Fruit fly (Drosophila melanogaster): ENCODE data around the gene CG42544.

Gene CG42544

dm6 chr3R:7346445-7346844 lies 42.1 kb downstream of the CG42544 start, which contains the start of gene nxf4 (continued):
- TF ChIP-seq CG9727 (GFP tag; optimal IDR thresholded peaks at IDR 0.05): peak; percentile 52
- TF ChIP-seq repo (GFP tag; optimal IDR thresholded peaks at IDR 0.05): peak; percentile 65
- peak; percentile 81 to 86 for TF ChIP-seq dpn (GFP tag; optimal IDR thresholded peaks at IDR 0.05)
- TF ChIP-seq ttk (GFP tag; IDR thresholded peaks at IDR 0.05): peak; percentile 59; the same call in 1 of the 2 replicates
- TF ChIP-seq BtbVII (GFP tag; optimal IDR thresholded peaks at IDR 0.05): peak; percentile 27
- TF ChIP-seq CG32772 (GFP tag; IDR thresholded peaks at IDR 0.05): peak; percentile 62
- TF ChIP-seq CG8478 (optimal IDR thresholded peaks at IDR 0.05): peak; percentile 72
- TF ChIP-seq Nf-YA (GFP tag; IDR thresholded peaks at IDR 0.05): peak; percentile 56
- TF ChIP-seq CG8281 (tag; optimal IDR thresholded peaks at IDR 0.05): no peak
- no peak for TF ChIP-seq CG10274 (GFP tag; optimal IDR thresholded peaks at IDR 0.05)
- TF ChIP-seq CG14667 (GFP tag; IDR thresholded peaks at IDR 0.05): peak; percentile 49
- TF ChIP-seq chn (GFP tag; optimal IDR thresholded peaks at IDR 0.05): peak; percentile 82
- peak; percentile 81 for TF ChIP-seq lmd (GFP tag; IDR thresholded peaks at IDR 0.05)
- peak; percentile 73 for TF ChIP-seq CG17802 (tag; optimal IDR thresholded peaks at IDR 0.05)
- peak; percentile 68 for TF ChIP-seq CG11504 (tag; optimal IDR thresholded peaks at IDR 0.05)
- TF ChIP-seq jigr1 (GFP tag; IDR thresholded peaks at IDR 0.05): 0 out of 3 replicates have a peak, but pooled peaks have one; percentile 12
- TF ChIP-seq HLHmδ (GFP tag; optimal IDR thresholded peaks at IDR 0.05): no peak
- no peak for TF ChIP-seq CG3995 (GFP tag; optimal IDR thresholded peaks at IDR 0.05)
- TF ChIP-seq lilli (GFP tag; optimal IDR thresholded peaks at IDR 0.05): peak; percentile 78
- peak; percentile 52; the same call in 1 of the 3 replicates for TF ChIP-seq otp (GFP tag; IDR thresholded peaks at IDR 0.05)
- TF ChIP-seq yki (optimal IDR thresholded peaks at IDR 0.05): no peak
- peak in 1 of 2 experiments; percentile 19 for TF ChIP-seq crp (GFP tag; optimal IDR thresholded peaks at IDR 0.05)
- TF ChIP-seq crc (GFP tag; optimal IDR thresholded peaks at IDR 0.05): peak; percentile 51
- peak; percentile 22 for TF ChIP-seq Jarid2 (GFP tag; optimal IDR thresholded peaks at IDR 0.05)
- no peak for TF ChIP-seq toy (GFP tag; IDR thresholded peaks at IDR 0.05)
- TF ChIP-seq eve (GFP tag; optimal IDR thresholded peaks at IDR 0.05): peak in 1 of 2 experiments; percentile 54
- TF ChIP-seq Nf-YB (GFP tag; optimal IDR thresholded peaks at IDR 0.05): peak; percentile 17
- TF ChIP-seq CG1647 (GFP tag; optimal IDR thresholded peaks at IDR 0.05): peak; percentile 62
- TF ChIP-seq Dip2 (GFP tag; IDR thresholded peaks at IDR 0.05): peak; percentile 96
- TF ChIP-seq insv (GFP tag; optimal IDR thresholded peaks at IDR 0.05): peak in 1 of 2 experiments; percentile 64
- TF ChIP-seq TFAM (GFP tag; optimal IDR thresholded peaks at IDR 0.05): no peak
- peak; percentile 2 for TF ChIP-seq CG2875 (GFP tag; optimal IDR thresholded peaks at IDR 0.05)
- TF ChIP-seq CG7839 (tag; optimal IDR thresholded peaks at IDR 0.05): peak; percentile 69
- peak; percentile 64 for TF ChIP-seq jing (GFP tag; optimal IDR thresholded peaks at IDR 0.05)
- peak; percentile 69 for TF ChIP-seq CG30431 (GFP tag; optimal IDR thresholded peaks at IDR 0.05)
- TF ChIP-seq run (tag; optimal IDR thresholded peaks at IDR 0.05): no peak
- peak; percentile 28 for TF ChIP-seq CG7556 (GFP tag; optimal IDR thresholded peaks at IDR 0.05)
- TF ChIP-seq Aef1 (GFP tag; IDR thresholded peaks at IDR 0.05): peak; percentile 73
- no peak for TF ChIP-seq unc-4 (GFP tag; IDR thresholded peaks at IDR 0.05; ENCODE audit: partially characterized antibody)
- TF ChIP-seq sima (GFP tag; optimal IDR thresholded peaks at IDR 0.05): peak; percentile 61
- TF ChIP-seq CG6765 (GFP tag; optimal IDR thresholded peaks at IDR 0.05): no peak
- peak; percentile 79 for TF ChIP-seq NFAT (GFP tag; IDR thresholded peaks at IDR 0.05)
- TF ChIP-seq CG16813 (GFP tag; IDR thresholded peaks at IDR 0.05; ENCODE audit: partially characterized antibody): peak; percentile 49; the same call in 1 of the 3 replicates
- TF ChIP-seq CG14710 (tag; optimal IDR thresholded peaks at IDR 0.05): peak; percentile 62
- peak; percentile 48 for TF ChIP-seq CG11398 (GFP tag; optimal IDR thresholded peaks at IDR 0.05)
- TF ChIP-seq CG6854 (GFP tag; optimal IDR thresholded peaks at IDR 0.05): no peak
- no peak for TF ChIP-seq zf30C (GFP tag; optimal IDR thresholded peaks at IDR 0.05)
- TF ChIP-seq exex (tag; optimal IDR thresholded peaks at IDR 0.05): no peak
- peak; percentile 27; the same call in 1 of the 3 replicates for TF ChIP-seq CG11560 (tag; IDR thresholded peaks at IDR 0.05)
- TF ChIP-seq dysf (GFP tag; IDR thresholded peaks at IDR 0.05): peak; percentile 76; the same call in 2 of the 3 replicates
- peak; percentile 62 for TF ChIP-seq fu2 (GFP tag; optimal IDR thresholded peaks at IDR 0.05)
